Fruit fly (Drosophila melanogaster): ENCODE measurements around the gene ScsbetaG.

The ScsbetaG gene

DNA sequence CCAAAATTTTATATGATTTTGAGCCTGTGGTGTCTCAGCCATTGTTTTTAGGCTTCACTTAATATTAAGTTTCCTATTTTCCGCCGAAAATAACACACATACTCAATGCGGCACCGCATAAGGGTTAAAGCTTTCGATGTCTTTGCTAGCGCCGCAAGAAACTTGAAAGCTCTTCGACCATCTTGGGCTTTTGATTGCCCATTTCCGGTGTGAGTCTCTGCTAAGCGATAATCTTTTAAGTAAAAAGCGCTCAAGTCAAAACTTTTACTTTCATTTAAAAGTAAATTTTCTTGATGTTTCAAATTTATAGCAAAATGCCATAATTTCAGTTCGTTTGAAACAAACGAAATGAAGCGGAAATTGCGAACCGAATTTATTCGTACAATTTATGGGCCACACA, 51.5 kb downstream of the ScsbetaG start (continued):
- TF ChIP-seq CG4404 (GFP tag; IDR thresholded peaks at IDR 0.05) (peak; percentile 27; the same call in 1 of the 2 replicates), E2f1 (GFP tag; IDR thresholded peaks at IDR 0.05) (peak; percentile 55; the same call in 1 of the 2 replicates), zfh1 (GFP tag; IDR thresholded peaks at IDR 0.05) (peak; percentile 83), CG43689 (GFP tag; IDR thresholded peaks at IDR 0.05) (peak; percentile 47; the same call in 1 of the 2 replicates), dmrt99B (tag; optimal IDR thresholded peaks at IDR 0.05) (peak; percentile 69), crol (GFP tag; IDR thresholded peaks at IDR 0.05) (no peak), Abd-B (GFP tag; optimal IDR thresholded peaks at IDR 0.05) (peak; percentile 69), Fer3 (tag; optimal IDR thresholded peaks at IDR 0.05) (peak; percentile 92), CG2889 (GFP tag; IDR thresholded peaks at IDR 0.05) (no peak), Optix (GFP tag; IDR thresholded peaks at IDR 0.05) (peak; percentile 76), rib (GFP tag; IDR thresholded peaks at IDR 0.05) (no peak; the same call in 1 of the 2 replicates), tx (GFP tag; optimal IDR thresholded peaks at IDR 0.05) (peak; percentile 76), CG10959 (GFP tag; IDR thresholded peaks at IDR 0.05) (peak; percentile 40; the same call in 1 of the 2 replicates), CG13287 (GFP tag; IDR thresholded peaks at IDR 0.05; ENCODE audit: partially characterized antibody) (peak; percentile 78), btn (GFP tag; optimal IDR thresholded peaks at IDR 0.05) (peak; percentile 46), Poxn (GFP tag; IDR thresholded peaks at IDR 0.05) (0 out of 2 replicates have a peak, but pooled peaks have one; percentile 30), CG9932 (GFP tag; IDR thresholded peaks at IDR 0.05) (peak; percentile 75), schlank (tag; optimal IDR thresholded peaks at IDR 0.05) (peak; percentile 88), CG11723 (GFP tag; optimal IDR thresholded peaks at IDR 0.05) (peak; percentile 85), twi (tag; optimal IDR thresholded peaks at IDR 0.05) (peak; percentile 68), en (GFP tag; optimal IDR thresholded peaks at IDR 0.05) (peak; percentile 82), CG9609 (GFP tag; optimal IDR thresholded peaks at IDR 0.05) (peak; percentile 81), CG34376 (GFP tag; optimal IDR thresholded peaks at IDR 0.05) (peak; percentile 94), Mes4 (GFP tag; optimal IDR thresholded peaks at IDR 0.05) (peak; percentile 90), hb (GFP tag; IDR thresholded peaks at IDR 0.05; ENCODE audit: partially characterized antibody) (no peak), lmd (GFP tag; IDR thresholded peaks at IDR 0.05) (peak; percentile 69; the same call in 1 of the 2 replicates), CG34422 (GFP tag; IDR thresholded peaks at IDR 0.05) (peak; percentile 75; the same call in 1 of the 3 replicates), prd (optimal IDR thresholded peaks at IDR 0.05) (no peak), prd (GFP tag; IDR thresholded peaks at IDR 0.05) (peak; percentile 64), Taf1 (GFP tag; IDR thresholded peaks at IDR 0.05) (peak; percentile 37; the same call in 1 of the 2 replicates), emc (GFP tag; optimal IDR thresholded peaks at IDR 0.05) (peak; percentile 81), repo (GFP tag; optimal IDR thresholded peaks at IDR 0.05) (peak; percentile 89), kni (GFP tag; optimal IDR thresholded peaks at IDR 0.05) (no peak), onecut (GFP tag; IDR thresholded peaks at IDR 0.05) (peak; percentile 81; the same call in 1 of the 2 replicates), CG42726 (GFP tag; IDR thresholded peaks at IDR 0.05; ENCODE audit: partially characterized antibody) (peak; percentile 42; the same call in 1 of the 2 replicates), CG4617 (GFP tag; optimal IDR thresholded peaks at IDR 0.05; ENCODE audit: borderline replicate concordance) (peak; percentile 49), fu2 (GFP tag; optimal IDR thresholded peaks at IDR 0.05) (peak; percentile 82), Gug (GFP tag; IDR thresholded peaks at IDR 0.05) (no peak), CG13894 (tag; optimal IDR thresholded peaks at IDR 0.05) (no peak), z (GFP tag; IDR thresholded peaks at IDR 0.05) (peak; percentile 52; the same call in 1 of the 3 replicates), ftz-f1 (GFP tag; optimal IDR thresholded peaks at IDR 0.05) (no peak), hkb (optimal IDR thresholded peaks at IDR 0.05) (peak; percentile 57), hkb (GFP tag; IDR thresholded peaks at IDR 0.05) (peak; percentile 89), hth (optimal IDR thresholded peaks at IDR 0.05) (no peak), pros (GFP tag; optimal IDR thresholded peaks at IDR 0.05) (peak; percentile 64), Sox100B (GFP tag; optimal IDR thresholded peaks at IDR 0.05) (peak; percentile 72), usp (GFP tag; optimal IDR thresholded peaks at IDR 0.05) (no peak), CG17186 (GFP tag; optimal IDR thresholded peaks at IDR 0.05) (peak; percentile 65), Spps (tag; optimal IDR thresholded peaks at IDR 0.05) (peak; percentile 73), mirr (GFP tag; optimal IDR thresholded peaks at IDR 0.05) (peak; percentile 91), nmo (GFP tag; optimal IDR thresholded peaks at IDR 0.05) (peak; percentile 71), yki (optimal IDR thresholded peaks at IDR 0.05) (no peak)

Measured in whole organism, embryonic.